Worm (Caenorhabditis elegans) whole organism, L1 larva: Measurements from ENCODE around the gene abcf-2.

ENCODE experiments used
- C04F5.9 ChIP-seq: sonication (generic microtip); optimal IDR thresholded peaks from 2 replicates; lab custom pipeline; 2016; ENCODE audit warnings: missing genetic modification characterization, missing compliant biosample characterization
- C16A3.4 ChIP-seq: fragments of 150-350 bp; optimal IDR thresholded peaks from 2 replicates; lab custom pipeline; 2014; ENCODE audit warnings: missing biosample characterization, missing genetic modification characterization
- C34B4.2 ChIP-seq: sonication (generic microtip); optimal IDR thresholded peaks from 2 replicates; lab custom pipeline; 2017; ENCODE audit warnings: mild to moderate bottlenecking, missing genetic modification characterization, missing compliant biosample characterization
- Y116A8C.19 ChIP-seq: sonication (generic microtip); optimal IDR thresholded peaks from 2 replicates; lab custom pipeline; 2016; ENCODE audit warnings: missing compliant biosample characterization, missing genetic modification characterization, borderline replicate concordance
- ama-1 ChIP-seq: fragments of 150-350 bp; optimal IDR thresholded peaks from 2 replicates; lab custom pipeline; 2014
- ceh-8 ChIP-seq: fragments of 200-800 bp; sonication (Bioruptor generic); optimal IDR thresholded peaks from 2 replicates; lab custom pipeline; 2018; ENCODE audit warnings: mild to moderate bottlenecking, missing genetic modification characterization, moderate library complexity, missing compliant biosample characterization
- ceh-82 ChIP-seq, 3 experiments: fragments of 150-350 bp in 1 of 3; sonication (generic microtip) in 2 of 3; optimal IDR thresholded peaks; 2 replicates each; lab custom pipeline; 2014 to 2017; ENCODE audit warnings: missing biosample characterization in 3 of 3, missing genetic modification characterization in 3 of 3
- dpl-1 ChIP-seq, 3 experiments: fragments of 150-350 bp in 2 of 3; sonication (generic microtip) in 1 of 3; optimal IDR thresholded peaks; 2 replicates each; lab custom pipeline; 2014 to 2017; ENCODE audit warnings: missing biosample characterization in 3 of 3, missing genetic modification characterization in 3 of 3, missing genetic modification reagents in 3 of 3
- egl-27 ChIP-seq, 2 experiments: fragments of 150-350 bp in 1 of 2; sonication (generic microtip); optimal IDR thresholded peaks; 3 replicates each; lab custom pipeline; 2017 to 2018; ENCODE audit warnings: missing biosample characterization in 2 of 2, missing genetic modification characterization in 2 of 2, missing genetic modification reagents in 2 of 2
- elt-2 ChIP-seq: sonication (generic microtip); optimal IDR thresholded peaks from 2 replicates; lab custom pipeline; 2016; ENCODE audit warnings: missing genetic modification characterization, mild to moderate bottlenecking, inconsistent platforms, missing compliant biosample characterization, missing genetic modification reagents
- ets-5 ChIP-seq: fragments of 200-800 bp; sonication (Bioruptor generic); IDR thresholded peaks from 2 replicates; pipeline ENCODE4 v1.3.6; 2022; ENCODE audit warnings: missing genetic modification characterization, missing compliant biosample characterization
- fkh-10 ChIP-seq: sonication (generic microtip); optimal IDR thresholded peaks from 2 replicates; lab custom pipeline; 2017; ENCODE audit warnings: missing biosample characterization, missing genetic modification reagents, missing genetic modification characterization
- fkh-4 ChIP-seq: sonication (generic microtip); optimal IDR thresholded peaks from 2 replicates; lab custom pipeline; 2016; ENCODE audit warnings: missing compliant biosample characterization, missing genetic modification characterization, borderline replicate concordance
- fos-1 ChIP-seq: fragments of 150-350 bp; optimal IDR thresholded peaks from 2 replicates; lab custom pipeline; 2014; ENCODE audit warnings: missing biosample characterization, missing genetic modification characterization
- grh-1 ChIP-seq: fragments of 200-800 bp; sonication (Bioruptor generic); IDR thresholded peaks from 2 replicates; pipeline ENCODE4 v1.3.6; 2022; ENCODE audit warnings: missing genetic modification reagents, missing genetic modification characterization, missing compliant biosample characterization
- hpl-2 ChIP-seq: fragments of 150-350 bp; optimal IDR thresholded peaks from 2 replicates; lab custom pipeline; 2014; ENCODE audit warnings: missing biosample characterization, missing genetic modification reagents, missing genetic modification characterization
- isw-1 ChIP-seq: fragments of 200-800 bp; sonication (Bioruptor generic); IDR thresholded peaks from 2 replicates; pipeline ENCODE4 v1.3.6; 2022; ENCODE audit warnings: missing genetic modification characterization, missing compliant biosample characterization
- jun-1 ChIP-seq: fragments of 150-350 bp; optimal IDR thresholded peaks from 2 replicates; lab custom pipeline; 2014; ENCODE audit warnings: missing biosample characterization, missing genetic modification reagents, missing genetic modification characterization
- lin-14 ChIP-seq: fragments of 200-800 bp; sonication (Bioruptor generic); optimal IDR thresholded peaks from 2 replicates; lab custom pipeline; 2018; ENCODE audit warnings: mild to moderate bottlenecking, missing genetic modification characterization, moderate library complexity, missing compliant biosample characterization
- lin-15B ChIP-seq: fragments of 150-350 bp; sonication (generic microtip); optimal IDR thresholded peaks from 3 replicates; lab custom pipeline; 2014; ENCODE audit warnings: missing biosample characterization, missing genetic modification characterization
- lin-35 ChIP-seq, 2 experiments: fragments of 150-350 bp; optimal IDR thresholded peaks; 2 replicates each; lab custom pipeline; 2014; ENCODE audit warnings: missing biosample characterization in 2 of 2, missing genetic modification characterization in 2 of 2, missing genetic modification reagents in 2 of 2
- lin-39 ChIP-seq: fragments of 150-350 bp; optimal IDR thresholded peaks from 2 replicates; lab custom pipeline; 2014; ENCODE audit warnings: missing biosample characterization, missing genetic modification reagents, missing genetic modification characterization
- lir-3 ChIP-seq: sonication (generic microtip); optimal IDR thresholded peaks from 2 replicates; lab custom pipeline; 2016; ENCODE audit warnings: mild to moderate bottlenecking, missing genetic modification characterization, moderate library complexity, missing compliant biosample characterization; ENCODE audit not compliant: poor library complexity
- mep-1 ChIP-seq: fragments of 150-350 bp; optimal IDR thresholded peaks from 2 replicates; lab custom pipeline; 2014; ENCODE audit warnings: missing biosample characterization, missing genetic modification characterization
- nhr-11 ChIP-seq: fragments of 150-350 bp; optimal IDR thresholded peaks from 2 replicates; lab custom pipeline; 2014; ENCODE audit warnings: missing biosample characterization, missing genetic modification characterization
- nhr-12 ChIP-seq: sonication (generic microtip); optimal IDR thresholded peaks from 2 replicates; lab custom pipeline; 2017; ENCODE audit warnings: missing biosample characterization, missing genetic modification characterization
- nhr-19 ChIP-seq: fragments of 200-800 bp; sonication (Bioruptor generic); conservative IDR thresholded peaks from 2 replicates; pipeline ENCODE4 v1.3.6; 2022; ENCODE audit warnings: missing genetic modification characterization, missing compliant biosample characterization
- nhr-20 ChIP-seq: sonication (generic microtip); optimal IDR thresholded peaks from 2 replicates; lab custom pipeline; 2016; ENCODE audit warnings: mild to moderate bottlenecking, missing genetic modification characterization, missing compliant biosample characterization
- nhr-237 ChIP-seq: fragments of 150-350 bp; optimal IDR thresholded peaks from 2 replicates; lab custom pipeline; 2014; ENCODE audit warnings: missing biosample characterization, missing genetic modification characterization
- nhr-71 ChIP-seq: sonication (generic microtip); optimal IDR thresholded peaks from 2 replicates; lab custom pipeline; 2016; ENCODE audit warnings: mild to moderate bottlenecking, missing genetic modification characterization, moderate library complexity, missing compliant biosample characterization
- nhr-76 ChIP-seq: sonication (generic microtip); optimal IDR thresholded peaks from 2 replicates; lab custom pipeline; 2017; ENCODE audit warnings: missing biosample characterization, missing genetic modification characterization
- nhr-90 ChIP-seq: sonication (generic microtip); optimal IDR thresholded peaks from 2 replicates; lab custom pipeline; 2016; ENCODE audit warnings: mild to moderate bottlenecking, missing genetic modification characterization, missing compliant biosample characterization; ENCODE audit not compliant: poor library complexity
- pax-3 ChIP-seq: fragments of 200-800 bp; sonication (Bioruptor generic); optimal IDR thresholded peaks from 2 replicates; lab custom pipeline; 2018; ENCODE audit warnings: mild to moderate bottlenecking, missing genetic modification characterization, moderate library complexity, missing compliant biosample characterization
- pqm-1 ChIP-seq: sonication (generic microtip); optimal IDR thresholded peaks from 3 replicates; lab custom pipeline; 2017; ENCODE audit warnings: missing biosample characterization, missing genetic modification characterization
- snpc-4 ChIP-seq: fragments of 150-350 bp; optimal IDR thresholded peaks from 2 replicates; lab custom pipeline; 2014; ENCODE audit warnings: missing biosample characterization, missing genetic modification characterization
- snu-23 ChIP-seq: sonication (generic microtip); optimal IDR thresholded peaks from 2 replicates; lab custom pipeline; 2016; ENCODE audit warnings: missing genetic modification characterization, missing compliant biosample characterization
- sox-4 ChIP-seq: sonication (generic microtip); optimal IDR thresholded peaks from 2 replicates; lab custom pipeline; 2016; ENCODE audit warnings: missing genetic modification characterization, missing compliant biosample characterization
- sptf-1 ChIP-seq: fragments of 150-350 bp; optimal IDR thresholded peaks from 2 replicates; lab custom pipeline; 2014; ENCODE audit warnings: missing biosample characterization, missing genetic modification characterization
- sup-37 ChIP-seq: fragments of 200-800 bp; sonication (Bioruptor generic); optimal IDR thresholded peaks from 2 replicates; lab custom pipeline; 2018; ENCODE audit warnings: mild to moderate bottlenecking, missing genetic modification characterization, missing compliant biosample characterization
- tbx-2 ChIP-seq: sonication (generic microtip); optimal IDR thresholded peaks from 2 replicates; lab custom pipeline; 2016; ENCODE audit warnings: missing genetic modification characterization, missing compliant biosample characterization
- unc-130 ChIP-seq: fragments of 150-350 bp; optimal IDR thresholded peaks from 2 replicates; lab custom pipeline; 2017; ENCODE audit warnings: missing biosample characterization, missing genetic modification characterization, inconsistent platforms
- unc-62 ChIP-seq: fragments of 150-350 bp; optimal IDR thresholded peaks from 2 replicates; lab custom pipeline; 2014; ENCODE audit warnings: missing biosample characterization, missing genetic modification reagents, missing genetic modification characterization
- unc-98 ChIP-seq: fragments of 200-800 bp; sonication (Bioruptor generic); IDR thresholded peaks from 2 replicates; pipeline ENCODE4 v1.3.6; 2022; ENCODE audit warnings: missing genetic modification characterization, missing compliant biosample characterization
- vab-15 ChIP-seq: sonication (generic microtip); optimal IDR thresholded peaks from 2 replicates; lab custom pipeline; 2017; ENCODE audit warnings: missing genotype, mild to moderate bottlenecking, missing genetic modification characterization, missing compliant biosample characterization
- zag-1 ChIP-seq: fragments of 150-350 bp; optimal IDR thresholded peaks from 2 replicates; lab custom pipeline; 2014; ENCODE audit warnings: missing biosample characterization, missing genetic modification characterization
- zip-4 ChIP-seq: fragments of 200-800 bp; sonication (Bioruptor generic); optimal IDR thresholded peaks from 2 replicates; lab custom pipeline; 2018; ENCODE audit warnings: mild to moderate bottlenecking, missing genetic modification characterization, moderate library complexity, missing compliant biosample characterization

Gene abcf-2

DNA sequence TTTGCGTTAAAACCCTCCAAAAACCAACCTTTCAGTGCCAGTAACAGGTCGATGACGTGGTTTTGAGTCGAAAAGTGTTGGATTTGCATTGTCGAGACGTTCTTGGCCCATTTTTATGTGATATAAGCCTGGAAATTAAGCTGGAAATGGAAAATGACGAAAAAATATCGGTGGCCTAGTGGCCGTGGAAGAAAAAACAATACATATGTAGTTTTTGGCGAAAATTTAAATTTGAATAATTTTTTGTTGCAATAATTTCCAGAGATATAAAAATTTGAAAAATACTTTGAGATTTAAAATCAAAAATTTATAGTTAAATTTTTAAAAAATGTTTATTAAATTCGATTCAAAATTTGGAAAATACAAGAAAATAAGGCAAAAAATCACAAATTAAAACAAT lies 22.6 kb downstream of the abcf-2 start, which contains the start of gene ciao-2B (continued):
- TF ChIP-seq sox-4 (tag; lab: Kevin White, UChicago) (peak; percentile 6), grh-1 (GFP tag; lab: Robert Waterston, UW) (no peak), nhr-11 (tag; lab: Kevin White, UChicago) (no peak), snpc-4 (tag; lab: Kevin White, UChicago) (no peak), dpl-1 (GFP tag; optimal IDR thresholded peaks at IDR 0.05; lab: Kevin White, UChicago) (peak; percentile 79 to 89 (median 87)), pax-3 (tag; lab: Kevin White, UChicago) (no peak), fkh-10 (GFP tag; lab: Kevin White, UChicago) (no peak), nhr-90 (peak; percentile 62), lir-3 (tag; lab: Kevin White, UChicago) (peak; percentile 76), nhr-237 (tag; lab: Kevin White, UChicago) (no peak), egl-27 (tag; optimal IDR thresholded peaks at IDR 0.05; lab: Kevin White, UChicago) (no peak), nhr-20 (tag; lab: Kevin White, UChicago) (no peak), unc-62 (GFP tag; lab: Kevin White, UChicago) (no peak), lin-35 (GFP tag; optimal IDR thresholded peaks at IDR 0.05; lab: Kevin White, UChicago) (peak; percentile 87 to 93), lin-14 (no peak), tbx-2 (tag; lab: Kevin White, UChicago) (peak; percentile 59), C16A3.4 (tag; lab: Kevin White, UChicago) (no peak), jun-1 (tag; lab: Kevin White, UChicago) (no peak), pqm-1 (tag; lab: Kevin White, UChicago) (no peak), ets-5 (GFP tag; lab: Robert Waterston, UW) (no peak), hpl-2 (no peak), sptf-1 (tag; lab: Kevin White, UChicago) (no peak), C34B4.2 (tag; lab: Kevin White, UChicago) (no peak), vab-15 (tag; lab: Kevin White, UChicago) (no peak), C04F5.9 (tag; lab: Kevin White, UChicago) (no peak), unc-98 (GFP tag; lab: Robert Waterston, UW) (peak; percentile 9; the same call in 1 of the 2 replicates), sup-37 (GFP tag; lab: Kevin White, UChicago) (no peak), elt-2 (tag; lab: Kevin White, UChicago) (no peak), zag-1 (no peak), fos-1 (tag; lab: Kevin White, UChicago) (no peak), Y116A8C.19 (tag; lab: Kevin White, UChicago) (no peak), nhr-71 (peak; percentile 58), fkh-4 (peak; percentile 5), ama-1 (lab: Kevin White, UChicago) (no peak), zip-4 (GFP tag; lab: Kevin White, UChicago) (no peak), nhr-12 (tag; lab: Kevin White, UChicago) (no peak), snu-23 (peak; percentile 29), lin-15B (no peak), lin-39 (tag; lab: Kevin White, UChicago) (peak; percentile 20), nhr-19 (GFP tag; lab: Robert Waterston, UW) (no peak), ceh-82 (tag; optimal IDR thresholded peaks at IDR 0.05; lab: Kevin White, UChicago) (peak in 1 of 3 experiments; percentile 35), nhr-76 (tag; lab: Kevin White, UChicago) (no peak), isw-1 (GFP tag; lab: Robert Waterston, UW) (0 out of 2 replicates have a peak, but pooled peaks have one; percentile 22), mep-1 (peak; percentile 0), unc-130 (tag; lab: Kevin White, UChicago) (no peak), ceh-8 (GFP tag; lab: Kevin White, UChicago) (no peak)
